Fruit fly (Drosophila melanogaster) whole organism, embryonic: Measurements from ENCODE around the gene CG34327.

ENCODE experiments used
- Abd-B ChIP-seq: fragments of 200-800 bp; sonication (Bioruptor generic); optimal IDR thresholded peaks from 2 replicates; lab custom pipeline; 2018; ENCODE audit warnings: missing biosample characterization, mild to moderate bottlenecking, missing genetic modification characterization, moderate library complexity
- CG10267 ChIP-seq: fragments of 200-800 bp; sonication (Bioruptor generic); optimal IDR thresholded peaks from 2 replicates; lab custom pipeline; 2018; ENCODE audit warnings: missing biosample characterization, mild to moderate bottlenecking, missing genetic modification characterization, moderate library complexity
- CG10321 ChIP-seq: fragments of 200-800 bp; sonication (Bioruptor generic); IDR thresholded peaks from 2 replicates; pipeline ENCODE4 v1.3.6; 2022; ENCODE audit warnings: missing biosample characterization, missing genetic modification characterization
- CG10979 ChIP-seq: fragments of 200-800 bp; sonication (Bioruptor generic); optimal IDR thresholded peaks from 2 replicates; lab custom pipeline; 2018; ENCODE audit warnings: missing biosample characterization, mild to moderate bottlenecking, missing genetic modification characterization, moderate library complexity
- CG15514 ChIP-seq: fragments of 200-800 bp; sonication (Bioruptor generic); optimal IDR thresholded peaks from 3 replicates; lab custom pipeline; 2017; ENCODE audit warnings: missing biosample characterization, missing genetic modification characterization, mild to moderate bottlenecking, moderate library complexity, missing genetic modification reagents
- CG16813 ChIP-seq: fragments of 200-800 bp; sonication (Bioruptor generic); IDR thresholded peaks from 3 replicates; pipeline ENCODE4 v1.3.6; 2022; ENCODE audit warnings: missing biosample characterization, missing genetic modification characterization; ENCODE audit not compliant: partially characterized antibody
- CG17568 ChIP-seq: fragments of 200-800 bp; sonication (Bioruptor generic); optimal IDR thresholded peaks from 2 replicates; lab custom pipeline; 2018; ENCODE audit warnings: missing biosample characterization, mild to moderate bottlenecking, missing genetic modification characterization, moderate library complexity
- CG17802 ChIP-seq: fragments of 200-800 bp; sonication (Bioruptor generic); optimal IDR thresholded peaks from 2 replicates; lab custom pipeline; 2018; ENCODE audit warnings: missing biosample characterization, mild to moderate bottlenecking, missing genetic modification characterization, moderate library complexity
- CG17912 ChIP-seq: fragments of 200-800 bp; sonication (Bioruptor generic); optimal IDR thresholded peaks from 2 replicates; lab custom pipeline; 2018; ENCODE audit warnings: missing biosample characterization, mild to moderate bottlenecking, missing genetic modification characterization
- CG18011 ChIP-seq: fragments of 200-800 bp; sonication (Bioruptor generic); optimal IDR thresholded peaks from 2 replicates; lab custom pipeline; 2017; ENCODE audit warnings: missing biosample characterization, missing genetic modification characterization, mild to moderate bottlenecking, moderate library complexity, missing genotype
- CG6254 ChIP-seq: fragments of 200-800 bp; sonication (Bioruptor generic); optimal IDR thresholded peaks from 3 replicates; lab custom pipeline; 2017; ENCODE audit warnings: mild to moderate bottlenecking, missing biosample characterization, missing genetic modification reagents, missing genetic modification characterization
- CG6791 ChIP-seq: fragments of 200-800 bp; sonication (Bioruptor generic); IDR thresholded peaks from 3 replicates; pipeline ENCODE4 v1.3.6; 2022; ENCODE audit warnings: missing biosample characterization, missing genetic modification characterization; ENCODE audit not compliant: partially characterized antibody
- CG9932 ChIP-seq: fragments of 200-800 bp; sonication (Bioruptor generic); IDR thresholded peaks from 2 replicates; pipeline ENCODE4 v1.3.6; 2022; ENCODE audit warnings: missing biosample characterization, missing genetic modification characterization
- Dip3 ChIP-seq: fragments of 200-800 bp; sonication (Bioruptor generic); optimal IDR thresholded peaks from 3 replicates; lab custom pipeline; 2016; ENCODE audit warnings: missing biosample characterization, missing genetic modification characterization
- Dll ChIP-seq: fragments of 200-800 bp; sonication (Bioruptor generic); IDR thresholded peaks from 4 replicates; pipeline ENCODE4 v1.3.6; 2022; ENCODE audit warnings: missing biosample characterization, missing genetic modification characterization; ENCODE audit not compliant: partially characterized antibody
- Doc2 ChIP-seq: fragments of 200-800 bp; sonication (Bioruptor generic); IDR thresholded peaks from 2 replicates; pipeline ENCODE4 v1.3.6; 2022; ENCODE audit warnings: missing biosample characterization, missing genetic modification characterization
- Eip74EF ChIP-seq, 2 experiments: fragments of 200-800 bp in 1 of 2; fragments of >200 bp in 1 of 2; sonication (Bioruptor generic) in 1 of 2; optimal IDR thresholded peaks; 2 replicates each; lab custom pipeline; 2017 to 2019; ENCODE audit warnings: missing biosample characterization in 2 of 2, missing genetic modification characterization in 2 of 2, mild to moderate bottlenecking in 1 of 2, moderate library complexity in 1 of 2
- Gsc ChIP-seq: fragments of 200-800 bp; sonication (Bioruptor generic); IDR thresholded peaks from 2 replicates; pipeline ENCODE4 v1.3.6; 2022; ENCODE audit warnings: missing biosample characterization, missing genetic modification characterization
- H2.0 ChIP-seq: fragments of 200-800 bp; sonication (Bioruptor generic); IDR thresholded peaks from 2 replicates; pipeline ENCODE4 v1.3.6; 2022; ENCODE audit warnings: missing biosample characterization, missing genetic modification characterization
- Hr51 ChIP-seq, 2 experiments: fragments of 200-800 bp; sonication (Bioruptor generic); optimal IDR thresholded peaks; 2 replicates in 1 of 2; 3 replicates in 1 of 2; lab custom pipeline; 2016 to 2018; ENCODE audit warnings: missing biosample characterization in 2 of 2, missing genetic modification characterization in 2 of 2, mild to moderate bottlenecking in 1 of 2, moderate library complexity in 1 of 2
- Hr78 ChIP-seq, 2 experiments: fragments of 200-800 bp in 1 of 2; fragments of >200 bp in 1 of 2; sonication (Bioruptor generic) in 1 of 2; optimal IDR thresholded peaks; 2 replicates each; lab custom pipeline; 2017 to 2019; ENCODE audit warnings: missing biosample characterization in 2 of 2, missing genetic modification characterization in 2 of 2, mild to moderate bottlenecking in 1 of 2, moderate library complexity in 1 of 2
- Hsf ChIP-seq: fragments of 200-800 bp; sonication (Bioruptor generic); optimal IDR thresholded peaks from 3 replicates; lab custom pipeline; 2016; ENCODE audit warnings: missing biosample characterization, missing genetic modification characterization
- Mes4 ChIP-seq: fragments of 200-800 bp; sonication (Bioruptor generic); optimal IDR thresholded peaks from 2 replicates; lab custom pipeline; 2016; ENCODE audit warnings: missing biosample characterization, missing genetic modification characterization
- Myb ChIP-seq: fragments of 200-800 bp; sonication (Bioruptor generic); optimal IDR thresholded peaks from 2 replicates; lab custom pipeline; 2016; ENCODE audit warnings: missing biosample characterization, missing genetic modification characterization
- Pdp1 ChIP-seq, 2 experiments: fragments of 200-800 bp; sonication (Bioruptor generic); optimal IDR thresholded peaks; 3 replicates each; lab custom pipeline; 2016; ENCODE audit warnings: missing biosample characterization in 2 of 2, missing genetic modification characterization in 2 of 2, mild to moderate bottlenecking in 1 of 2, moderate library complexity in 1 of 2
- Spps ChIP-seq: fragments of 200-800 bp; sonication (Bioruptor generic); optimal IDR thresholded peaks from 2 replicates; lab custom pipeline; 2018; ENCODE audit warnings: missing biosample characterization, mild to moderate bottlenecking, missing genetic modification characterization
- ab ChIP-seq: fragments of 200-800 bp; sonication (Bioruptor generic); optimal IDR thresholded peaks from 2 replicates; lab custom pipeline; 2016; ENCODE audit warnings: missing biosample characterization, missing genetic modification characterization
- ash1 ChIP-seq: fragments of 200-800 bp; sonication (Bioruptor generic); optimal IDR thresholded peaks from 2 replicates; lab custom pipeline; 2018; ENCODE audit warnings: missing biosample characterization, mild to moderate bottlenecking, missing genetic modification characterization
- btn ChIP-seq: fragments of 200-800 bp; sonication (Bioruptor generic); optimal IDR thresholded peaks from 2 replicates; lab custom pipeline; 2016; ENCODE audit warnings: missing biosample characterization, missing genetic modification characterization
- crc ChIP-seq: fragments of 200-800 bp; sonication (Bioruptor generic); optimal IDR thresholded peaks from 2 replicates; lab custom pipeline; 2016; ENCODE audit warnings: missing biosample characterization, missing genetic modification characterization
- croc ChIP-seq: fragments of 200-800 bp; sonication (Bioruptor generic); conservative IDR thresholded peaks from 3 replicates; pipeline ENCODE4 v1.3.6; 2022; ENCODE audit warnings: missing biosample characterization, missing genetic modification characterization
- dati ChIP-seq: fragments of 200-800 bp; sonication (Bioruptor generic); IDR thresholded peaks from 2 replicates; pipeline ENCODE4 v1.3.6; 2022; ENCODE audit warnings: missing biosample characterization, missing genetic modification characterization
- fd64A ChIP-seq: fragments of 200-800 bp; sonication (Bioruptor generic); optimal IDR thresholded peaks from 3 replicates; lab custom pipeline; 2018; ENCODE audit warnings: missing biosample characterization, mild to moderate bottlenecking, missing genetic modification characterization
- fd96Cb ChIP-seq: fragments of 200-800 bp; sonication (Bioruptor generic); optimal IDR thresholded peaks from 2 replicates; lab custom pipeline; 2018; ENCODE audit warnings: missing biosample characterization, mild to moderate bottlenecking, missing genetic modification characterization, moderate library complexity
- lab ChIP-seq: fragments of 200-800 bp; sonication (Bioruptor generic); optimal IDR thresholded peaks from 3 replicates; lab custom pipeline; 2017; ENCODE audit warnings: missing biosample characterization, missing genetic modification characterization, mild to moderate bottlenecking, moderate library complexity, missing genetic modification reagents
- lov ChIP-seq, 2 experiments: fragments of 200-800 bp in 1 of 2; fragments of >200 bp in 1 of 2; sonication (Bioruptor generic) in 1 of 2; IDR thresholded peaks in 1 of 2; optimal IDR thresholded peaks in 1 of 2; 2 replicates in 1 of 2; 3 replicates in 1 of 2; pipeline versions ENCODE4 v1.3.6 to Lab custom; 2017 to 2022; ENCODE audit warnings: missing biosample characterization in 1 of 2, missing genetic modification characterization in 1 of 2
- nerfin-1 ChIP-seq: fragments of 200-800 bp; sonication (Bioruptor generic); optimal IDR thresholded peaks from 3 replicates; lab custom pipeline; 2019; ENCODE audit warnings: missing biosample characterization, mild to moderate bottlenecking, missing genetic modification characterization, moderate library complexity
- pita ChIP-seq: fragments of 200-800 bp; sonication (Bioruptor generic); optimal IDR thresholded peaks from 2 replicates; lab custom pipeline; 2017; ENCODE audit warnings: missing biosample characterization, mild to moderate bottlenecking, missing genetic modification characterization
- psq ChIP-seq: fragments of 200-800 bp; sonication (Bioruptor generic); optimal IDR thresholded peaks from 2 replicates; lab custom pipeline; 2017; ENCODE audit warnings: missing biosample characterization, missing genetic modification characterization
- salm ChIP-seq: fragments of 200-800 bp; sonication (Bioruptor generic); optimal IDR thresholded peaks from 2 replicates; lab custom pipeline; 2018; ENCODE audit warnings: missing biosample characterization, mild to moderate bottlenecking, missing genetic modification characterization
- sisA ChIP-seq: fragments of 200-800 bp; sonication (Bioruptor generic); IDR thresholded peaks from 2 replicates; pipeline ENCODE4 v1.3.6; 2022; ENCODE audit warnings: missing biosample characterization, missing genetic modification characterization
- stc ChIP-seq: fragments of 200-800 bp; sonication (Bioruptor generic); IDR thresholded peaks from 2 replicates; pipeline ENCODE4 v1.3.6; 2022; ENCODE audit warnings: missing biosample characterization, missing genetic modification characterization
- stwl ChIP-seq: fragments of 200-800 bp; sonication (Bioruptor generic); optimal IDR thresholded peaks from 3 replicates; lab custom pipeline; 2018; ENCODE audit warnings: missing biosample characterization, mild to moderate bottlenecking, missing genetic modification characterization, moderate library complexity
- sug ChIP-seq: fragments of 200-800 bp; optimal IDR thresholded peaks from 2 replicates; lab custom pipeline; 2019; ENCODE audit warnings: missing biosample characterization, mild to moderate bottlenecking, missing genetic modification characterization, moderate library complexity
- tll ChIP-seq, 2 experiments: fragments of 200-800 bp in 1 of 2; fragments of >200 bp in 1 of 2; sonication (Bioruptor generic) in 1 of 2; optimal IDR thresholded peaks; 2 replicates each; lab custom pipeline; 2017 to 2019; ENCODE audit warnings: missing biosample characterization in 2 of 2, missing genetic modification characterization in 2 of 2, mild to moderate bottlenecking in 1 of 2, moderate library complexity in 1 of 2
- wor ChIP-seq: fragments of 200-800 bp; sonication (Bioruptor generic); IDR thresholded peaks from 2 replicates; pipeline ENCODE4 v1.3.6; 2022; ENCODE audit warnings: missing biosample characterization, missing genetic modification characterization

CG34327 gene

DNA sequence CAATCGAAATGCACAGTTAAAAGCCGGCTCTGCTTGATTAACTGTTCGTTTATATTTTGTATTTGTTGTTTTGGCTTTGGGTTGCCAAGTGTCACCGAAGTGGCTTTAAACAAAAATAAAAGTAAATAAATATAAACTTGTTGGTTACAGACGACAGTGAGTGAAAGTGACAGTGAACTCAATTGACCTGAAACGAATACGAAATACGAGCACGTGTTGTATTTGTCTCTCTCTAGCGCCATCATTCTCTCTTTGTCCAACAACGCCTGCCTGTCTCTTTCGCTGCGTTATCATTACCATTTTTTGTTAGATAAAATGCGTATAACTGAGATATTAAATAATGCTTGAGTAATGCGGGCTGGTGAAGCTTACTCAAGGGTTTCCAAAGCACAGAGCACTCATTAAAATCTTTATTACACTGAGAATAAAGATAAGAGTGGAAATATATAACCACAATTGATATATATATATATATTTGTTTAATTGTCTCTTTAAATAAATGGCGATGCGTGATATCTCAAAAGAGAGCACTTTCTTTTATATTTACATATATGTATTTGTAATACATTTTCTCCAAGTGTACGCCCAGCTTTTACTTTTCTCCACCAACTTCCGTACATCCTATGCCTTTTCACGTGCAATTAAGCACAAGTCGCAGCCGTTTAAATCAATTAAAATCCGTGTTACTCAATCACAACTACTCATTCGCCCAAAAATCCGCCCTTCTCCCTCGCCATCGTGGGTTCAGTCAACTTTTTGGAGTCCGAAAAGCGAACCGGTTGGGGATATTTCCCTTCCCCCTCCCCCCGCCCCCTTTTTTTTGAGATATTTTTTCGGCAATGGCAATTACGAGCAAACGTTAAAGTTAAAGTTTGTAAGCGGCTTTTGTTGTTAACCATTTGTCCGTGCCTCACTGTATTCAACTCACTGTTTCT is 42.1 kb downstream of the CG34327 start (continued):
- no peak for TF ChIP-seq fd64A (GFP tag; lab: Kevin White, UChicago)
- TF ChIP-seq Hsf: no peak
- no peak for TF ChIP-seq CG9932 (GFP tag; lab: Robert Waterston, UW)
- no peak for TF ChIP-seq wor (GFP tag; lab: Robert Waterston, UW)
- no peak for TF ChIP-seq CG6254 (GFP tag; lab: Kevin White, UChicago)
- no peak for TF ChIP-seq Gsc
- TF ChIP-seq Dll (GFP tag; lab: Robert Waterston, UW): no peak
- TF ChIP-seq pita (GFP tag; lab: Kevin White, UChicago): no peak
- no peak for TF ChIP-seq tll (GFP tag; optimal IDR thresholded peaks at IDR 0.05; lab: Kevin White, UChicago)
- TF ChIP-seq H2.0: no peak
- no peak for TF ChIP-seq nerfin-1 (tag; lab: Kevin White, UChicago)
- no peak for TF ChIP-seq Eip74EF (GFP tag; optimal IDR thresholded peaks at IDR 0.05; lab: Kevin White, UChicago)
- no peak for TF ChIP-seq Doc2 (GFP tag; lab: Robert Waterston, UW)
- peak; percentile 34; the same call in 1 of the 2 replicates for TF ChIP-seq sisA
- peak in 1 of 2 experiments; percentile 7 for TF ChIP-seq Pdp1 (GFP tag; optimal IDR thresholded peaks at IDR 0.05; lab: Kevin White, UChicago)
- TF ChIP-seq crc (GFP tag; lab: Kevin White, UChicago): no peak
- TF ChIP-seq CG16813 (GFP tag; lab: Robert Waterston, UW): no peak
- no peak for TF ChIP-seq salm
- TF ChIP-seq lab (GFP tag; lab: Kevin White, UChicago): peak; percentile 55
- peak in 1 of 2 experiments; percentile 52 for TF ChIP-seq Hr78 (GFP tag; optimal IDR thresholded peaks at IDR 0.05; lab: Kevin White, UChicago)
- TF ChIP-seq Spps (tag; lab: Kevin White, UChicago): no peak
- TF ChIP-seq croc: peak; percentile 24; the same call in 1 of the 3 replicates
- no peak for TF ChIP-seq Dip3 (GFP tag; lab: Kevin White, UChicago)
- no peak for TF ChIP-seq CG18011
- no peak for TF ChIP-seq stwl (tag; lab: Kevin White, UChicago)
- no peak for TF ChIP-seq stc (GFP tag; lab: Robert Waterston, UW)
- TF ChIP-seq CG17912 (GFP tag; lab: Kevin White, UChicago): no peak
- TF ChIP-seq btn (GFP tag; lab: Kevin White, UChicago): no peak
- peak; percentile 60 for TF ChIP-seq CG10321
- no peak for TF ChIP-seq CG6791 (GFP tag; lab: Robert Waterston, UW)
- TF ChIP-seq sug: no peak
- no peak for TF ChIP-seq CG17568 (GFP tag; lab: Kevin White, UChicago)
- no peak for TF ChIP-seq ab (GFP tag; lab: Kevin White, UChicago)
- TF ChIP-seq CG15514 (GFP tag; lab: Kevin White, UChicago): no peak
- TF ChIP-seq CG10979 (tag; lab: Kevin White, UChicago): peak; percentile 42
- no peak for TF ChIP-seq Mes4 (GFP tag; lab: Kevin White, UChicago)
- no peak for TF ChIP-seq ash1 (GFP tag; lab: Kevin White, UChicago)
- peak in 1 of 2 experiments; percentile 43 for TF ChIP-seq Hr51 (GFP tag; optimal IDR thresholded peaks at IDR 0.05; lab: Kevin White, UChicago)
- TF ChIP-seq fd96Cb (tag; lab: Kevin White, UChicago): peak; percentile 35
- no peak for TF ChIP-seq psq (GFP tag; lab: Kevin White, UChicago)
- TF ChIP-seq CG17802 (tag; lab: Kevin White, UChicago): no peak
- TF ChIP-seq CG10267: peak; percentile 3
- TF ChIP-seq lov (optimal IDR thresholded peaks at IDR 0.05; lab: Kevin White, UChicago): no peak
- TF ChIP-seq lov (GFP tag; IDR thresholded peaks at IDR 0.05; lab: Robert Waterston, UW): no peak
- TF ChIP-seq Abd-B (GFP tag; lab: Kevin White, UChicago): no peak
- no peak for TF ChIP-seq Myb (GFP tag; lab: Kevin White, UChicago)
- TF ChIP-seq dati (GFP tag; lab: Robert Waterston, UW): no peak
